Worm (Caenorhabditis elegans): ENCODE results near the gene nspg-13.
A peak's percentile ranks its signal among the peaks of the same experiment; 100 is the strongest.

Gene nspg-13

ce11 chrX:5254894-5255293 lies at the start of gene nspg-13:
TSS of gene nspg-13 (plus strand) at chrX:5255194.
- no peak for TF ChIP-seq mel-28 (tag; optimal IDR thresholded peaks at IDR 0.05; ENCODE audit: borderline replicate concordance)
- TF ChIP-seq ceh-100 (GFP tag; IDR thresholded peaks at IDR 0.05): no peak
- no peak for TF ChIP-seq F37B4.10 (GFP tag; IDR thresholded peaks at IDR 0.05)
- no peak for TF ChIP-seq ceh-40 (GFP tag; IDR thresholded peaks at IDR 0.05)
- no peak for TF ChIP-seq egl-18 (GFP tag; IDR thresholded peaks at IDR 0.05)
- no peak for TF ChIP-seq F55B11.4 (tag; optimal IDR thresholded peaks at IDR 0.05; ENCODE audit: borderline replicate concordance, insufficient read depth)
- no peak for TF ChIP-seq cebp-2 (GFP tag; IDR thresholded peaks at IDR 0.05)
- no peak for TF ChIP-seq aptf-3 (GFP tag; IDR thresholded peaks at IDR 0.05)
- no peak for TF ChIP-seq unc-130 (GFP tag; optimal IDR thresholded peaks at IDR 0.05)
- no peak for TF ChIP-seq ceh-79 (tag; optimal IDR thresholded peaks at IDR 0.05)
- TF ChIP-seq xnd-1 (tag; optimal IDR thresholded peaks at IDR 0.05): no peak

- TF ChIP-seq hmg-1.2 (GFP tag; IDR thresholded peaks at IDR 0.05): peak; percentile 59; the same call in 1 of the 2 replicates
- TF ChIP-seq nhr-80 (tag; optimal IDR thresholded peaks at IDR 0.05): peak; percentile 39
- no peak for TF ChIP-seq B0261.1 (tag; optimal IDR thresholded peaks at IDR 0.05)
- TF ChIP-seq zfh-2 (GFP tag; conservative IDR thresholded peaks at IDR 0.05): peak; percentile 82
- TF ChIP-seq ceh-100 (GFP tag; IDR thresholded peaks at IDR 0.05): no peak
- TF ChIP-seq ceh-27 (GFP tag; optimal IDR thresholded peaks at IDR 0.05): peak; percentile 40
- peak; percentile 52 for TF ChIP-seq dox-1 (GFP tag; IDR thresholded peaks at IDR 0.05)
- no peak for TF ChIP-seq unc-130 (GFP tag; optimal IDR thresholded peaks at IDR 0.05)
- TF ChIP-seq F23B12.7 (tag; optimal IDR thresholded peaks at IDR 0.05; ENCODE audit: insufficient read depth): no peak
- no peak for TF ChIP-seq lin-54 (GFP tag; optimal IDR thresholded peaks at IDR 0.05)
- no peak for TF ChIP-seq efl-1 (GFP tag; optimal IDR thresholded peaks at IDR 0.05)
- peak; percentile 29 for TF ChIP-seq attf-5 (GFP tag; optimal IDR thresholded peaks at IDR 0.05)
- no peak for TF ChIP-seq snpc-4 (GFP tag; optimal IDR thresholded peaks at IDR 0.05)
- TF ChIP-seq snpc-4 (tag; optimal IDR thresholded peaks at IDR 0.05): no peak
Observed at ce11 chrX:5205561-5205960, 49.4 kb upstream of the nspg-13 start, which contains the start of gene H28G03.2. TSS of gene H28G03.2 (plus strand) at chrX:5205760.

ce11 chrX:5207819-5208218 lies 47.2 kb upstream of the nspg-13 start:
- TF ChIP-seq repo-1 (tag; optimal IDR thresholded peaks at IDR 0.05) (no peak), mcd-1 (GFP tag; IDR thresholded peaks at IDR 0.05) (no peak), nhr-80 (tag; optimal IDR thresholded peaks at IDR 0.05) (peak; percentile 1)

- TF ChIP-seq ztf-6 (GFP tag; IDR thresholded peaks at IDR 0.05): no peak
- no peak for TF ChIP-seq Y95B8A.8 (GFP tag; IDR thresholded peaks at IDR 0.05)
- TF ChIP-seq repo-1 (tag; optimal IDR thresholded peaks at IDR 0.05): no peak
- no peak for TF ChIP-seq K12H6.12 (tag; optimal IDR thresholded peaks at IDR 0.05)
- no peak for TF ChIP-seq nhr-80 (tag; optimal IDR thresholded peaks at IDR 0.05)
- TF ChIP-seq cebp-1 (GFP tag; IDR thresholded peaks at IDR 0.05): no peak
- TF ChIP-seq cebp-1 (tag; optimal IDR thresholded peaks at IDR 0.05): no peak
- no peak for TF ChIP-seq aptf-2 (GFP tag; conservative IDR thresholded peaks at IDR 0.05)
- no peak for TF ChIP-seq ztf-26 (tag; optimal IDR thresholded peaks at IDR 0.05)
- TF ChIP-seq sdz-38 (tag; optimal IDR thresholded peaks at IDR 0.05): no peak
- TF ChIP-seq zfh-2 (GFP tag; conservative IDR thresholded peaks at IDR 0.05): peak; percentile 81
- TF ChIP-seq lir-1 (GFP tag; conservative IDR thresholded peaks at IDR 0.05): no peak
- TF ChIP-seq T07F8.4 (tag; optimal IDR thresholded peaks at IDR 0.05): no peak
- no peak for TF ChIP-seq efl-1 (GFP tag; optimal IDR thresholded peaks at IDR 0.05)
- no peak for TF ChIP-seq ets-4 (GFP tag; optimal IDR thresholded peaks at IDR 0.05)
- 0 out of 2 replicates have a peak, but pooled peaks have one; percentile 11 for TF ChIP-seq nfyb-1 (GFP tag; IDR thresholded peaks at IDR 0.05)
- TF ChIP-seq chd-7 (tag; optimal IDR thresholded peaks at IDR 0.05): peak; percentile 0
- TF ChIP-seq attf-3 (GFP tag; conservative IDR thresholded peaks at IDR 0.05): no peak
Observed at ce11 chrX:5208326-5208725, 46.7 kb upstream of the nspg-13 start.
